Fruit fly (Drosophila melanogaster) whole organism, adult: ENCODE data around the gene CG9782.

Experiments used
- CG14711 ChIP-seq: fragments of 200-800 bp; sonication (Bioruptor generic); optimal IDR thresholded peaks from 2 replicates; lab custom pipeline; 2018; ENCODE audit warnings: missing biosample characterization, mild to moderate bottlenecking, missing genetic modification characterization, moderate library complexity
- CG5204 ChIP-seq: fragments of 200-800 bp; sonication (Bioruptor generic); optimal IDR thresholded peaks from 2 replicates; lab custom pipeline; 2016; ENCODE audit warnings: missing biosample characterization, missing genetic modification characterization
- CG7045 ChIP-seq: fragments of 200-800 bp; sonication (Bioruptor generic); optimal IDR thresholded peaks from 2 replicates; lab custom pipeline; 2017; ENCODE audit warnings: missing biosample characterization, mild to moderate bottlenecking, missing genetic modification characterization
- Hr96 ChIP-seq: fragments of 200-800 bp; sonication (Bioruptor generic); optimal IDR thresholded peaks from 2 replicates; lab custom pipeline; 2016; ENCODE audit warnings: missing biosample characterization, missing genetic modification characterization
- bab1 ChIP-seq: fragments of 200-800 bp; sonication (Bioruptor generic); optimal IDR thresholded peaks from 3 replicates; lab custom pipeline; 2019; ENCODE audit warnings: missing biosample characterization, mild to moderate bottlenecking, missing genetic modification characterization, moderate library complexity
- cic ChIP-seq: fragments of 200-800 bp; sonication (Bioruptor generic); optimal IDR thresholded peaks from 2 replicates; lab custom pipeline; 2017; ENCODE audit warnings: missing biosample characterization, mild to moderate bottlenecking, missing genetic modification characterization, moderate library complexity
- kay ChIP-seq: fragments of 200-800 bp; sonication (Bioruptor generic); peaks from one replicate; lab custom pipeline; 2016; ENCODE audit warnings: missing biosample characterization, missing genetic modification characterization, borderline replicate concordance
- pad ChIP-seq: fragments of 200-800 bp; sonication (Bioruptor generic); optimal IDR thresholded peaks from 3 replicates; lab custom pipeline; 2017; ENCODE audit warnings: missing biosample characterization, missing genetic modification characterization, mild to moderate bottlenecking, moderate library complexity, missing genetic modification reagents

The CG9782 gene

DNA sequence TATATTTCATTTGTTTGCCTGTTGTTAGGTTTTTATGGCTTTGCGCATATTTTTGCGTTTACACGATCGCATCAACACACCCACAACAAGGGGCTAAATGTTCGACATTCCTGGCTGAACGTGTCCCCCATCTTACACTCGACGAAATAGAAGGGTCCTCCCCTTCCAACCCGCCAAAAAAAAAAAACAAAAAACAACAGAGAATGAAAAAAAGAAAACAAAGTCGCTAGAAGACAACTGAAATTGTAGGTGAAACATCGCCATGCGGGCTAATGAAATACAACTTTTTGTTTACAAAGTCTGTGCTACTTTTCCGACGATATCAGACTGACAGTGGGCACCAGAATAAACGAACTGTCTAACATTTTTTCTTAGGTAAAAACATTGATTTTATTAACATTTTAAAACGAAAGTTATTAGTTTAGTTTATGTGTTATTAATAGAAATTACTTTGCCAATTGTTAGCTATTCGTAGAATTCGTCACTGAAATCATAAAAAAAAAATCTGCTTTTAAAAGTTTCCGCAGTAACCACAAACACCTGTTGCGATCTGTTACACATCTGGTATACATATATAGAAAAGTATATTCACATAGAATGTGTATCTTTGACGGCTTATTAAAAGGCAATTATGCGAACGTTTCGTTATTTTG lies 50.7 kb downstream of the CG9782 start:
- TF ChIP-seq bab1 (GFP tag; lab: Kevin White, UChicago) (no peak), CG5204 (GFP tag; lab: Kevin White, UChicago) (no peak), kay (GFP tag; lab: Kevin White, UChicago) (peak; percentile 72), pad (GFP tag; lab: Kevin White, UChicago) (no peak), CG7045 (no peak), cic (GFP tag; lab: Kevin White, UChicago) (no peak), Hr96 (GFP tag; lab: Kevin White, UChicago) (no peak), CG14711 (no peak)

dm6 chrX:16565377-16565776 lies 56.0 kb downstream of the CG9782 start:
- TF ChIP-seq kay (GFP tag; lab: Kevin White, UChicago) (peak; percentile 39), cic (GFP tag; lab: Kevin White, UChicago) (no peak)
